Worm (Caenorhabditis elegans) whole organism, L1 larva: ENCODE data around the gene pas-1.

ENCODE experiments used
- C16A3.4 ChIP-seq: fragments of 150-350 bp; optimal IDR thresholded peaks from 2 replicates; lab custom pipeline; 2014; ENCODE audit warnings: missing biosample characterization, missing genetic modification characterization
- F16B12.6 ChIP-seq: fragments of 150-350 bp; optimal IDR thresholded peaks from 2 replicates; lab custom pipeline; 2014; ENCODE audit warnings: missing biosample characterization, missing genetic modification characterization
- Y116A8C.19 ChIP-seq: sonication (generic microtip); optimal IDR thresholded peaks from 2 replicates; lab custom pipeline; 2016; ENCODE audit warnings: missing compliant biosample characterization, missing genetic modification characterization, borderline replicate concordance
- blmp-1 ChIP-seq: fragments of 150-350 bp; optimal IDR thresholded peaks from 2 replicates; lab custom pipeline; 2014; ENCODE audit warnings: missing biosample characterization, missing genetic modification characterization
- ceh-82 ChIP-seq, 3 experiments: fragments of 150-350 bp in 1 of 3; sonication (generic microtip) in 2 of 3; optimal IDR thresholded peaks; 2 replicates each; lab custom pipeline; 2014 to 2017; ENCODE audit warnings: missing biosample characterization in 3 of 3, missing genetic modification characterization in 3 of 3
- ceh-88 ChIP-seq: fragments of 200-800 bp; sonication (Bioruptor generic); IDR thresholded peaks from 2 replicates; pipeline ENCODE4 v1.3.6; 2022; ENCODE audit warnings: missing genetic modification characterization, missing compliant biosample characterization
- ces-1 ChIP-seq: fragments of 150-350 bp; optimal IDR thresholded peaks from 2 replicates; lab custom pipeline; 2014; ENCODE audit warnings: missing biosample characterization, missing genetic modification reagents, missing genetic modification characterization
- dpl-1 ChIP-seq, 3 experiments: fragments of 150-350 bp in 2 of 3; sonication (generic microtip) in 1 of 3; optimal IDR thresholded peaks; 2 replicates each; lab custom pipeline; 2014 to 2017; ENCODE audit warnings: missing biosample characterization in 3 of 3, missing genetic modification characterization in 3 of 3, missing genetic modification reagents in 3 of 3
- dsc-1 ChIP-seq: sonication (generic microtip); optimal IDR thresholded peaks from 2 replicates; lab custom pipeline; 2016; ENCODE audit warnings: mild to moderate bottlenecking, missing genetic modification characterization, missing compliant biosample characterization
- efl-1 ChIP-seq, 4 experiments: fragments of 150-350 bp; optimal IDR thresholded peaks in 3 of 4; peaks in 1 of 4; 1 replicate in 1 of 4; 2 replicates in 3 of 4; lab custom pipeline; 2014; ENCODE audit warnings: missing biosample characterization in 2 of 4, missing genetic modification characterization in 2 of 4, missing genetic modification reagents in 2 of 4
- efl-3 ChIP-seq: fragments of 200-800 bp; sonication (Bioruptor generic); optimal IDR thresholded peaks from 2 replicates; lab custom pipeline; 2018; ENCODE audit warnings: mild to moderate bottlenecking, missing genetic modification characterization, missing compliant biosample characterization
- egl-13 ChIP-seq: sonication (generic microtip); optimal IDR thresholded peaks from 2 replicates; lab custom pipeline; 2016; ENCODE audit warnings: missing genotype, missing genetic modification reagents, missing genetic modification characterization, missing compliant biosample characterization
- elt-2 ChIP-seq: sonication (generic microtip); optimal IDR thresholded peaks from 2 replicates; lab custom pipeline; 2016; ENCODE audit warnings: missing genetic modification characterization, mild to moderate bottlenecking, inconsistent platforms, missing compliant biosample characterization, missing genetic modification reagents
- elt-3 ChIP-seq, 6 experiments: fragments of 150-350 bp in 1 of 6; sonication (generic microtip); optimal IDR thresholded peaks; 2 replicates each; lab custom pipeline; 2017 to 2018; ENCODE audit warnings: missing biosample characterization in 6 of 6, missing genetic modification characterization in 6 of 6, inconsistent platforms in 1 of 6
- ets-5 ChIP-seq: fragments of 200-800 bp; sonication (Bioruptor generic); IDR thresholded peaks from 2 replicates; pipeline ENCODE4 v1.3.6; 2022; ENCODE audit warnings: missing genetic modification characterization, missing compliant biosample characterization
- fkh-10 ChIP-seq: sonication (generic microtip); optimal IDR thresholded peaks from 2 replicates; lab custom pipeline; 2017; ENCODE audit warnings: missing biosample characterization, missing genetic modification reagents, missing genetic modification characterization
- fkh-8 ChIP-seq: sonication (generic microtip); optimal IDR thresholded peaks from 2 replicates; lab custom pipeline; 2016; ENCODE audit warnings: mild to moderate bottlenecking, missing genetic modification characterization, missing compliant biosample characterization
- fos-1 ChIP-seq: fragments of 150-350 bp; optimal IDR thresholded peaks from 2 replicates; lab custom pipeline; 2014; ENCODE audit warnings: missing biosample characterization, missing genetic modification characterization
- grh-1 ChIP-seq: fragments of 200-800 bp; sonication (Bioruptor generic); IDR thresholded peaks from 2 replicates; pipeline ENCODE4 v1.3.6; 2022; ENCODE audit warnings: missing genetic modification reagents, missing genetic modification characterization, missing compliant biosample characterization
- hpl-2 ChIP-seq: fragments of 150-350 bp; optimal IDR thresholded peaks from 2 replicates; lab custom pipeline; 2014; ENCODE audit warnings: missing biosample characterization, missing genetic modification reagents, missing genetic modification characterization
- irx-1 ChIP-seq: sonication (generic microtip); optimal IDR thresholded peaks from 2 replicates; lab custom pipeline; 2016; ENCODE audit warnings: missing genetic modification characterization, missing compliant biosample characterization
- isw-1 ChIP-seq: fragments of 200-800 bp; sonication (Bioruptor generic); IDR thresholded peaks from 2 replicates; pipeline ENCODE4 v1.3.6; 2022; ENCODE audit warnings: missing genetic modification characterization, missing compliant biosample characterization
- lir-3 ChIP-seq: sonication (generic microtip); optimal IDR thresholded peaks from 2 replicates; lab custom pipeline; 2016; ENCODE audit warnings: mild to moderate bottlenecking, missing genetic modification characterization, moderate library complexity, missing compliant biosample characterization; ENCODE audit not compliant: poor library complexity
- mab-9 ChIP-seq: fragments of 200-800 bp; sonication (Bioruptor generic); IDR thresholded peaks from 2 replicates; pipeline ENCODE4 v1.3.6; 2022; ENCODE audit warnings: missing genetic modification reagents, missing genetic modification characterization, missing compliant biosample characterization
- mdl-1 ChIP-seq, 2 experiments: fragments of 150-350 bp; optimal IDR thresholded peaks; 2 replicates each; lab custom pipeline; 2014 to 2017; ENCODE audit warnings: missing biosample characterization in 2 of 2, missing genetic modification characterization in 2 of 2, inconsistent platforms in 1 of 2
- mep-1 ChIP-seq: fragments of 150-350 bp; optimal IDR thresholded peaks from 2 replicates; lab custom pipeline; 2014; ENCODE audit warnings: missing biosample characterization, missing genetic modification characterization
- nhr-11 ChIP-seq: fragments of 150-350 bp; optimal IDR thresholded peaks from 2 replicates; lab custom pipeline; 2014; ENCODE audit warnings: missing biosample characterization, missing genetic modification characterization
- nhr-12 ChIP-seq: sonication (generic microtip); optimal IDR thresholded peaks from 2 replicates; lab custom pipeline; 2017; ENCODE audit warnings: missing biosample characterization, missing genetic modification characterization
- nhr-19 ChIP-seq: fragments of 200-800 bp; sonication (Bioruptor generic); conservative IDR thresholded peaks from 2 replicates; pipeline ENCODE4 v1.3.6; 2022; ENCODE audit warnings: missing genetic modification characterization, missing compliant biosample characterization
- nhr-20 ChIP-seq: sonication (generic microtip); optimal IDR thresholded peaks from 2 replicates; lab custom pipeline; 2016; ENCODE audit warnings: mild to moderate bottlenecking, missing genetic modification characterization, missing compliant biosample characterization
- nhr-28 ChIP-seq: fragments of 150-350 bp; optimal IDR thresholded peaks from 2 replicates; lab custom pipeline; 2014; ENCODE audit warnings: missing biosample characterization, missing genetic modification characterization
- nhr-76 ChIP-seq: sonication (generic microtip); optimal IDR thresholded peaks from 2 replicates; lab custom pipeline; 2017; ENCODE audit warnings: missing biosample characterization, missing genetic modification characterization
- nhr-77 ChIP-seq: fragments of 150-350 bp; optimal IDR thresholded peaks from 2 replicates; lab custom pipeline; 2014; ENCODE audit warnings: missing biosample characterization, missing genetic modification characterization
- nhr-90 ChIP-seq: sonication (generic microtip); optimal IDR thresholded peaks from 2 replicates; lab custom pipeline; 2016; ENCODE audit warnings: mild to moderate bottlenecking, missing genetic modification characterization, missing compliant biosample characterization; ENCODE audit not compliant: poor library complexity
- pax-3 ChIP-seq: fragments of 200-800 bp; sonication (Bioruptor generic); optimal IDR thresholded peaks from 2 replicates; lab custom pipeline; 2018; ENCODE audit warnings: mild to moderate bottlenecking, missing genetic modification characterization, moderate library complexity, missing compliant biosample characterization
- pqm-1 ChIP-seq: sonication (generic microtip); optimal IDR thresholded peaks from 3 replicates; lab custom pipeline; 2017; ENCODE audit warnings: missing biosample characterization, missing genetic modification characterization
- snpc-4 ChIP-seq: fragments of 150-350 bp; optimal IDR thresholded peaks from 2 replicates; lab custom pipeline; 2014; ENCODE audit warnings: missing biosample characterization, missing genetic modification characterization
- snu-23 ChIP-seq: sonication (generic microtip); optimal IDR thresholded peaks from 2 replicates; lab custom pipeline; 2016; ENCODE audit warnings: missing genetic modification characterization, missing compliant biosample characterization
- sox-4 ChIP-seq: sonication (generic microtip); optimal IDR thresholded peaks from 2 replicates; lab custom pipeline; 2016; ENCODE audit warnings: missing genetic modification characterization, missing compliant biosample characterization
- sptf-1 ChIP-seq: fragments of 150-350 bp; optimal IDR thresholded peaks from 2 replicates; lab custom pipeline; 2014; ENCODE audit warnings: missing biosample characterization, missing genetic modification characterization
- swsn-7 ChIP-seq: sonication (generic microtip); optimal IDR thresholded peaks from 2 replicates; lab custom pipeline; 2016; ENCODE audit warnings: missing genetic modification characterization, missing compliant biosample characterization
- tbx-2 ChIP-seq: sonication (generic microtip); optimal IDR thresholded peaks from 2 replicates; lab custom pipeline; 2016; ENCODE audit warnings: missing genetic modification characterization, missing compliant biosample characterization
- unc-130 ChIP-seq: fragments of 150-350 bp; optimal IDR thresholded peaks from 2 replicates; lab custom pipeline; 2017; ENCODE audit warnings: missing biosample characterization, missing genetic modification characterization, inconsistent platforms
- unc-98 ChIP-seq: fragments of 200-800 bp; sonication (Bioruptor generic); IDR thresholded peaks from 2 replicates; pipeline ENCODE4 v1.3.6; 2022; ENCODE audit warnings: missing genetic modification characterization, missing compliant biosample characterization
- xbp-1 ChIP-seq: sonication (generic microtip); optimal IDR thresholded peaks from 2 replicates; lab custom pipeline; 2016; ENCODE audit warnings: missing genetic modification characterization, missing compliant biosample characterization
- zip-4 ChIP-seq: fragments of 200-800 bp; sonication (Bioruptor generic); optimal IDR thresholded peaks from 2 replicates; lab custom pipeline; 2018; ENCODE audit warnings: mild to moderate bottlenecking, missing genetic modification characterization, moderate library complexity, missing compliant biosample characterization
- ztf-11 ChIP-seq, 2 experiments: sonication (generic microtip); optimal IDR thresholded peaks; 2 replicates each; lab custom pipeline; 2016 to 2017; ENCODE audit warnings: missing genetic modification characterization in 2 of 2, missing biosample characterization in 1 of 2, missing compliant biosample characterization in 1 of 2

The pas-1 gene

ce11 chrV:14422317-14422716, at the start of gene pas-1:
Gene pas-1, minus strand, starts transcription at chrV:14422618.
- TF ChIP-seq efl-1 (optimal IDR thresholded peaks at IDR 0.05; lab: Kevin White, UChicago) (no peak), efl-1 (GFP tag; optimal IDR thresholded peaks at IDR 0.05 in 1 of 2; lab: Kevin White, UChicago) (peak in 1 of 2 experiments; percentile 10), fkh-10 (GFP tag; lab: Kevin White, UChicago) (no peak)

ce11 chrV:14468931-14469330, 46.5 kb upstream of the pas-1 start, which contains the start of gene clec-57:
Gene clec-57, plus strand, starts transcription at chrV:14469231.
- no peak for TF ChIP-seq hpl-2
- no peak for TF ChIP-seq F16B12.6
- TF ChIP-seq elt-3 (tag; optimal IDR thresholded peaks at IDR 0.05; lab: Kevin White, UChicago): no peak
- TF ChIP-seq isw-1 (GFP tag; lab: Robert Waterston, UW): no peak

- TF ChIP-seq ceh-82 (tag; optimal IDR thresholded peaks at IDR 0.05; lab: Kevin White, UChicago): peak in 1 of 3 experiments; percentile 16
- TF ChIP-seq C16A3.4 (tag; lab: Kevin White, UChicago): no peak
- no peak for TF ChIP-seq fkh-8 (tag; lab: Kevin White, UChicago)
- TF ChIP-seq unc-130: no peak
- TF ChIP-seq dpl-1 (GFP tag; optimal IDR thresholded peaks at IDR 0.05; lab: Kevin White, UChicago): peak in 1 of 3 experiments; percentile 27
- no peak for TF ChIP-seq xbp-1 (tag; lab: Kevin White, UChicago)
- TF ChIP-seq tbx-2: no peak
- TF ChIP-seq snu-23 (GFP tag; lab: Kevin White, UChicago): peak; percentile 66
- no peak for TF ChIP-seq Y116A8C.19
- no peak for TF ChIP-seq blmp-1 (tag; lab: Kevin White, UChicago)
- TF ChIP-seq nhr-28: no peak
- TF ChIP-seq efl-1 (optimal IDR thresholded peaks at IDR 0.05; lab: Kevin White, UChicago): peak; percentile 41 to 60
- peak in 1 of 2 experiments; percentile 77 for TF ChIP-seq efl-1 (GFP tag; optimal IDR thresholded peaks at IDR 0.05 in 1 of 2; lab: Kevin White, UChicago)
- no peak for TF ChIP-seq unc-98 (GFP tag; lab: Robert Waterston, UW)
- no peak for TF ChIP-seq ets-5
- no peak for TF ChIP-seq pax-3 (tag; lab: Kevin White, UChicago)
- TF ChIP-seq swsn-7: peak; percentile 58
- TF ChIP-seq grh-1: peak; percentile 65
- TF ChIP-seq egl-13 (tag; lab: Kevin White, UChicago): no peak
- peak; percentile 97 for TF ChIP-seq snpc-4 (tag; lab: Kevin White, UChicago)
- no peak for TF ChIP-seq fos-1
- peak; percentile 69 for TF ChIP-seq nhr-20 (tag; lab: Kevin White, UChicago)
- no peak for TF ChIP-seq nhr-11 (tag; lab: Kevin White, UChicago)
- TF ChIP-seq elt-2 (tag; lab: Kevin White, UChicago): peak; percentile 65
- TF ChIP-seq nhr-90: peak; percentile 84
- TF ChIP-seq nhr-19: peak; percentile 76
- no peak for TF ChIP-seq nhr-12
- TF ChIP-seq hpl-2: peak; percentile 17
- no peak for TF ChIP-seq isw-1 (GFP tag; lab: Robert Waterston, UW)
- peak; percentile 4 for TF ChIP-seq mep-1
- no peak for TF ChIP-seq dsc-1
- no peak for TF ChIP-seq ces-1
- no peak for TF ChIP-seq sox-4 (tag; lab: Kevin White, UChicago)
- no peak for TF ChIP-seq ceh-88 (GFP tag; lab: Robert Waterston, UW)
- peak; percentile 6 for TF ChIP-seq nhr-77 (tag; lab: Kevin White, UChicago)
- TF ChIP-seq nhr-76: no peak
- no peak for TF ChIP-seq zip-4 (GFP tag; lab: Kevin White, UChicago)
- no peak for TF ChIP-seq sptf-1 (tag; lab: Kevin White, UChicago)
- TF ChIP-seq lir-3 (tag; lab: Kevin White, UChicago): no peak
- TF ChIP-seq irx-1: no peak
- no peak for TF ChIP-seq mdl-1 (tag; optimal IDR thresholded peaks at IDR 0.05; lab: Kevin White, UChicago)
- no peak for TF ChIP-seq F16B12.6
- no peak for TF ChIP-seq efl-3 (GFP tag; lab: Kevin White, UChicago)
- no peak for TF ChIP-seq mab-9 (GFP tag; lab: Robert Waterston, UW)
- TF ChIP-seq pqm-1: no peak
- no peak for TF ChIP-seq ztf-11 (tag; optimal IDR thresholded peaks at IDR 0.05; lab: Kevin White, UChicago)
Measured at ce11 chrV:14468196-14468874, 45.9 kb upstream of the pas-1 start, which contains the start of gene srz-97. Gene srz-97, minus strand, starts transcription at chrV:14468246.
